Fruit fly (Drosophila melanogaster): ENCODE measurements around the gene CG3902.

dm6 chr3L:18916466-18916865, 18.4 kb upstream of the CG3902 start:
- no peak for TF ChIP-seq psq (optimal IDR thresholded peaks at IDR 0.05)
- no peak for TF ChIP-seq Sin3A (optimal IDR thresholded peaks at IDR 0.05)
- TF ChIP-seq insv (optimal IDR thresholded peaks at IDR 0.05): no peak
- no peak for TF ChIP-seq ttk (optimal IDR thresholded peaks at IDR 0.05)

Measured in Kc167 (cell line).